Fruit fly (Drosophila melanogaster): ENCODE results near the gene CG42337.

The CG42337 gene

DNA sequence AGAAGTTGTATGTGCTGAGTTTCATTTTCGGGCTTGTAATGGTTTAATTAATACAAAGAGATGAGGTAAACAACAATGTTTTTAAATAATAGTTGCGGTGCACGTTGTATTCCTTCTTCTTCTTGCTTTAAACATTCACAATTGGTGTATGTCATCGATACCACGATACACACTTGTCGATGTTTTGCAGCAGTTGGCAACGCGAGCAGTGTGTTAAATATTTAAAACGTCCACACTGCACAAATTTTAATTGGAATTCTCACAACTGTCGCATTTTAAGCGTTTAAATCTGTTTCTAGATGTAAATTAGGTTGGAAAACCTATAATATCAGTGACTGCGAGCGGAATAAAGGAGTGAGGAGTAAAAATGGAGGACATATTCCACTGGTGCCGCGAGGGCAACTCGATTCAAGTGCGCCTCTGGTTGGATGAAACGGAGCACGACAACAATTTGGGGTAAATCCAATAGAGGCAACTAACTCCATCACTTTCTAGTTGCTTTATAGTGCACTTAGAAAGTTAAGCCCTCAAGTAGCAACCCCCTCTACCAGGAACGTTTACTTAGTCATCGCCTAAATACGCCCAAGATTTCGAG is 23.6 kb upstream of the CG42337 start, which contains the start of the genes Trmt112 and Ilk (continued):
- no peak for TF ChIP-seq unpg (GFP tag; optimal IDR thresholded peaks at IDR 0.05)
- no peak for TF ChIP-seq Doc2 (GFP tag; IDR thresholded peaks at IDR 0.05)
- TF ChIP-seq wor (GFP tag; IDR thresholded peaks at IDR 0.05) = no peak
- peak; percentile 41 for TF ChIP-seq CG17802 (tag; optimal IDR thresholded peaks at IDR 0.05)
- no peak for TF ChIP-seq CG13424 (tag; optimal IDR thresholded peaks at IDR 0.05)
- TF ChIP-seq pfk (GFP tag; optimal IDR thresholded peaks at IDR 0.05) = no peak
- TF ChIP-seq exex (tag; optimal IDR thresholded peaks at IDR 0.05) = peak; percentile 14
- TF ChIP-seq CG3847 (GFP tag; IDR thresholded peaks at IDR 0.05) = peak; percentile 81
- TF ChIP-seq sd (tag; optimal IDR thresholded peaks at IDR 0.05) = peak; percentile 77
- TF ChIP-seq CG5180 (GFP tag; optimal IDR thresholded peaks at IDR 0.05) = no peak
- TF ChIP-seq corto (GFP tag; optimal IDR thresholded peaks at IDR 0.05) = no peak
- TF ChIP-seq gem (tag; optimal IDR thresholded peaks at IDR 0.05) = no peak
- TF ChIP-seq hbn (GFP tag; IDR thresholded peaks at IDR 0.05; ENCODE audit: partially characterized antibody) = peak; percentile 73
- TF ChIP-seq E2f2 (GFP tag; IDR thresholded peaks at IDR 0.05) = peak; percentile 80
- TF ChIP-seq CG10267 (tag; optimal IDR thresholded peaks at IDR 0.05) = peak; percentile 33
- no peak for TF ChIP-seq gsb (GFP tag; IDR thresholded peaks at IDR 0.05)
- TF ChIP-seq HLH4C (GFP tag; IDR thresholded peaks at IDR 0.05; ENCODE audit: partially characterized antibody) = peak; percentile 84
- TF ChIP-seq dm (GFP tag; optimal IDR thresholded peaks at IDR 0.05) = peak; percentile 95
- TF ChIP-seq Pdp1 (GFP tag; optimal IDR thresholded peaks at IDR 0.05) = no peak
- TF ChIP-seq schlank (tag; optimal IDR thresholded peaks at IDR 0.05) = no peak
- TF ChIP-seq Lpt (GFP tag; optimal IDR thresholded peaks at IDR 0.05) = no peak
- peak; percentile 15 for TF ChIP-seq p53 (GFP tag; optimal IDR thresholded peaks at IDR 0.05)
- TF ChIP-seq Doc3 (GFP tag; IDR thresholded peaks at IDR 0.05; ENCODE audit: partially characterized antibody) = peak; percentile 61; the same call in 1 of the 3 replicates
- no peak for TF ChIP-seq Hr51 (GFP tag; optimal IDR thresholded peaks at IDR 0.05)
- no peak for TF ChIP-seq CG8290 (GFP tag; optimal IDR thresholded peaks at IDR 0.05)
- TF ChIP-seq CG8290 (tag; optimal IDR thresholded peaks at IDR 0.05) = no peak
- TF ChIP-seq Bgb (GFP tag; IDR thresholded peaks at IDR 0.05; ENCODE audit: partially characterized antibody) = peak; percentile 89
- TF ChIP-seq unc-4 (GFP tag; IDR thresholded peaks at IDR 0.05; ENCODE audit: partially characterized antibody) = peak; percentile 78
- no peak for TF ChIP-seq lbe (GFP tag; optimal IDR thresholded peaks at IDR 0.05)
- peak; percentile 84 for TF ChIP-seq CG13287 (GFP tag; IDR thresholded peaks at IDR 0.05; ENCODE audit: partially characterized antibody)
- TF ChIP-seq sug (tag; optimal IDR thresholded peaks at IDR 0.05) = no peak
- peak; percentile 13 for TF ChIP-seq HLHmδ (GFP tag; optimal IDR thresholded peaks at IDR 0.05)
- peak; percentile 84 for TF ChIP-seq CG16813 (GFP tag; IDR thresholded peaks at IDR 0.05; ENCODE audit: partially characterized antibody)
- no peak for TF ChIP-seq CG2199 (GFP tag; IDR thresholded peaks at IDR 0.05)
- peak; percentile 80 for TF ChIP-seq CG7963 (GFP tag; IDR thresholded peaks at IDR 0.05; ENCODE audit: partially characterized antibody)
- TF ChIP-seq lilli (GFP tag; optimal IDR thresholded peaks at IDR 0.05) = peak; percentile 7
- peak; percentile 44 for TF ChIP-seq kay (GFP tag; optimal IDR thresholded peaks at IDR 0.05)
- peak; percentile 84 for TF ChIP-seq vnd (GFP tag; IDR thresholded peaks at IDR 0.05; ENCODE audit: partially characterized antibody)
- TF ChIP-seq Lhr (GFP tag; optimal IDR thresholded peaks at IDR 0.05) = peak; percentile 46
- peak; percentile 95 for TF ChIP-seq Dref (GFP tag; IDR thresholded peaks at IDR 0.05)
- TF ChIP-seq dpn (GFP tag; optimal IDR thresholded peaks at IDR 0.05) = peak in 1 of 2 experiments; percentile 21
- peak; percentile 9 for TF ChIP-seq CoRest (tag; optimal IDR thresholded peaks at IDR 0.05)
- TF ChIP-seq CG14014 (GFP tag; IDR thresholded peaks at IDR 0.05) = no peak
- peak; percentile 54; the same call in 1 of the 2 replicates for TF ChIP-seq vvl (GFP tag; IDR thresholded peaks at IDR 0.05)
- TF ChIP-seq CG9609 (GFP tag; optimal IDR thresholded peaks at IDR 0.05) = no peak
- no peak for TF ChIP-seq CG31388 (GFP tag; optimal IDR thresholded peaks at IDR 0.05)
- TF ChIP-seq mirr (GFP tag; optimal IDR thresholded peaks at IDR 0.05) = peak; percentile 10
- TF ChIP-seq chinmo (GFP tag; IDR thresholded peaks at IDR 0.05; ENCODE audit: partially characterized antibody) = peak; percentile 90; the same call in 3 of the 4 replicates
- TF ChIP-seq Adf1 (GFP tag; IDR thresholded peaks at IDR 0.05) = no peak

Data from whole organism, embryonic.